Fruit fly (Drosophila melanogaster) whole organism, embryonic: ENCODE measurements around the gene axo.

Experiments
- Antp ChIP-seq: fragments of 200-800 bp; sonication (Bioruptor generic); optimal IDR thresholded peaks from 3 replicates; lab custom pipeline; 2016; ENCODE audit warnings: missing biosample characterization, missing genetic modification characterization
- B-H1 ChIP-seq: fragments of 200-800 bp; sonication (Bioruptor generic); IDR thresholded peaks from 3 replicates; pipeline ENCODE4 v1.3.6; 2022; ENCODE audit warnings: missing biosample characterization, missing genetic modification characterization
- Blimp-1 ChIP-seq: fragments of 200-800 bp; sonication (Bioruptor generic); optimal IDR thresholded peaks from 3 replicates; lab custom pipeline; 2018; ENCODE audit warnings: missing biosample characterization, missing genetic modification characterization, mild to moderate bottlenecking, moderate library complexity, missing genetic modification reagents
- CG10209 ChIP-seq: fragments of 200-800 bp; sonication (Bioruptor generic); optimal IDR thresholded peaks from 3 replicates; lab custom pipeline; 2017; ENCODE audit warnings: missing biosample characterization, mild to moderate bottlenecking, missing genetic modification characterization, missing genetic modification reagents
- CG10565 ChIP-seq: fragments of 200-800 bp; sonication (Bioruptor generic); optimal IDR thresholded peaks from 3 replicates; lab custom pipeline; 2016; ENCODE audit warnings: missing biosample characterization, mild to moderate bottlenecking, missing genetic modification characterization
- CG10959 ChIP-seq: fragments of 200-800 bp; sonication (Bioruptor generic); IDR thresholded peaks from 2 replicates; pipeline ENCODE4 v1.3.6; 2022; ENCODE audit warnings: missing biosample characterization, missing genetic modification characterization
- CG11560 ChIP-seq: fragments of 200-800 bp; sonication (Bioruptor generic); IDR thresholded peaks from 3 replicates; pipeline ENCODE4 v1.3.6; 2022; ENCODE audit warnings: missing biosample characterization, missing genetic modification characterization
- CG11695 ChIP-seq: fragments of 200-800 bp; sonication (Bioruptor generic); IDR thresholded peaks from 3 replicates; pipeline ENCODE4 v1.3.6; 2022; ENCODE audit warnings: missing biosample characterization, missing genetic modification characterization
- CG11696 ChIP-seq: fragments of 200-800 bp; sonication (Bioruptor generic); IDR thresholded peaks from 2 replicates; pipeline ENCODE4 v1.3.6; 2022; ENCODE audit warnings: missing biosample characterization, missing genetic modification characterization
- CG12299 ChIP-seq: fragments of 200-800 bp; sonication (Bioruptor generic); optimal IDR thresholded peaks from 2 replicates; lab custom pipeline; 2018; ENCODE audit warnings: missing biosample characterization, mild to moderate bottlenecking, missing genetic modification characterization
- CG14860 ChIP-seq: fragments of 200-800 bp; sonication (Bioruptor generic); IDR thresholded peaks from 3 replicates; pipeline ENCODE4 v1.3.6; 2022; ENCODE audit warnings: missing biosample characterization, missing genetic modification characterization; ENCODE audit not compliant: partially characterized antibody
- CG14965 ChIP-seq: fragments of 200-800 bp; sonication (Bioruptor generic); optimal IDR thresholded peaks from 2 replicates; lab custom pipeline; 2016; ENCODE audit warnings: missing biosample characterization, missing genetic modification characterization, borderline replicate concordance
- CG1602 ChIP-seq: fragments of 200-800 bp; sonication (Bioruptor generic); optimal IDR thresholded peaks from 3 replicates; lab custom pipeline; 2016; ENCODE audit warnings: missing biosample characterization, missing genetic modification characterization
- CG1603 ChIP-seq: fragments of 200-800 bp; sonication (Bioruptor generic); optimal IDR thresholded peaks from 2 replicates; lab custom pipeline; 2019; ENCODE audit warnings: missing biosample characterization, mild to moderate bottlenecking, missing genetic modification characterization, moderate library complexity
- CG17361 ChIP-seq: fragments of 200-800 bp; sonication (Bioruptor generic); IDR thresholded peaks from 3 replicates; pipeline ENCODE4 v1.3.6; 2022; ENCODE audit warnings: missing biosample characterization, missing genetic modification characterization
- CG17385 ChIP-seq: fragments of 200-800 bp; sonication (Bioruptor generic); optimal IDR thresholded peaks from 3 replicates; lab custom pipeline; 2018; ENCODE audit warnings: missing biosample characterization, mild to moderate bottlenecking, missing genetic modification characterization
- CG17612 ChIP-seq: fragments of 200-800 bp; sonication (Bioruptor generic); IDR thresholded peaks from 2 replicates; pipeline ENCODE4 v1.3.6; 2022; ENCODE audit warnings: missing biosample characterization, missing genetic modification characterization
- CG2875 ChIP-seq: fragments of 200-800 bp; sonication (Bioruptor generic); optimal IDR thresholded peaks from 2 replicates; lab custom pipeline; 2017; ENCODE audit warnings: missing biosample characterization, mild to moderate bottlenecking, missing genetic modification characterization, missing genetic modification reagents
- CG31224 ChIP-seq: fragments of 200-800 bp; sonication (Bioruptor generic); IDR thresholded peaks from 2 replicates; pipeline ENCODE4 v1.3.6; 2022; ENCODE audit warnings: missing biosample characterization, missing genetic modification characterization
- CG32772 ChIP-seq: fragments of 200-800 bp; sonication (Bioruptor generic); IDR thresholded peaks from 2 replicates; pipeline ENCODE4 v1.3.6; 2022; ENCODE audit warnings: missing biosample characterization, missing genetic modification characterization
- CG3407 ChIP-seq: fragments of 200-800 bp; sonication (Bioruptor generic); optimal IDR thresholded peaks from 2 replicates; lab custom pipeline; 2018; ENCODE audit warnings: missing biosample characterization, mild to moderate bottlenecking, missing genetic modification characterization
- CG42726 ChIP-seq: fragments of 200-800 bp; sonication (Bioruptor generic); IDR thresholded peaks from 2 replicates; pipeline ENCODE4 v1.3.6; 2022; ENCODE audit warnings: missing biosample characterization, missing genetic modification characterization; ENCODE audit not compliant: partially characterized antibody
- CG43689 ChIP-seq: fragments of 200-800 bp; sonication (Bioruptor generic); IDR thresholded peaks from 2 replicates; pipeline ENCODE4 v1.3.6; 2022; ENCODE audit warnings: missing biosample characterization, missing genetic modification characterization
- CG4820 ChIP-seq: fragments of 200-800 bp; sonication (Bioruptor generic); optimal IDR thresholded peaks from 3 replicates; lab custom pipeline; 2016; ENCODE audit warnings: missing biosample characterization, missing genetic modification characterization
- CG7963 ChIP-seq: fragments of 200-800 bp; sonication (Bioruptor generic); IDR thresholded peaks from 3 replicates; pipeline ENCODE4 v1.3.6; 2022; ENCODE audit warnings: missing biosample characterization, missing genetic modification characterization; ENCODE audit not compliant: partially characterized antibody
- CG8359 ChIP-seq: fragments of 200-800 bp; sonication (Bioruptor generic); optimal IDR thresholded peaks from 2 replicates; lab custom pipeline; 2017; ENCODE audit warnings: missing biosample characterization, mild to moderate bottlenecking, missing genetic modification characterization, borderline replicate concordance
- CG8765 ChIP-seq: fragments of 200-800 bp; sonication (Bioruptor generic); IDR thresholded peaks from 2 replicates; pipeline ENCODE4 v1.3.6; 2022; ENCODE audit warnings: missing biosample characterization, missing genetic modification characterization
- CG9609 ChIP-seq: fragments of 200-800 bp; sonication (Bioruptor generic); optimal IDR thresholded peaks from 3 replicates; lab custom pipeline; 2016; ENCODE audit warnings: missing biosample characterization, missing genetic modification characterization
- D ChIP-seq, 2 experiments: fragments of 200-800 bp in 1 of 2; fragments of >200 bp in 1 of 2; sonication (Bioruptor generic) in 1 of 2; optimal IDR thresholded peaks; 2 replicates in 1 of 2; 3 replicates in 1 of 2; lab custom pipeline; 2017; ENCODE audit warnings: mild to moderate bottlenecking in 1 of 2, missing biosample characterization in 1 of 2, missing genetic modification characterization in 1 of 2, missing genetic modification reagents in 1 of 2
- Dad ChIP-seq: fragments of 200-800 bp; sonication (Bioruptor generic); optimal IDR thresholded peaks from 3 replicates; lab custom pipeline; 2016; ENCODE audit warnings: missing biosample characterization, missing genetic modification characterization
- Dref ChIP-seq: fragments of 200-800 bp; sonication (Bioruptor generic); IDR thresholded peaks from 2 replicates; pipeline ENCODE4 v1.3.6; 2022; ENCODE audit warnings: missing biosample characterization, missing genetic modification characterization
- Fer1 ChIP-seq: fragments of 200-800 bp; sonication (Bioruptor generic); optimal IDR thresholded peaks from 2 replicates; lab custom pipeline; 2017; ENCODE audit warnings: missing biosample characterization, mild to moderate bottlenecking, missing genetic modification characterization
- Hr39 ChIP-seq: fragments of >200 bp; optimal IDR thresholded peaks from 2 replicates; lab custom pipeline; 2017
- Lpt ChIP-seq: fragments of >200 bp; optimal IDR thresholded peaks from 2 replicates; lab custom pipeline; 2018; ENCODE audit warnings: missing biosample characterization, missing genetic modification characterization
- Max ChIP-seq: fragments of 200-800 bp; sonication (Bioruptor generic); optimal IDR thresholded peaks from 2 replicates; lab custom pipeline; 2016; ENCODE audit warnings: missing biosample characterization, mild to moderate bottlenecking, missing genetic modification characterization
- Poxn ChIP-seq: fragments of 200-800 bp; sonication (Bioruptor generic); IDR thresholded peaks from 2 replicates; pipeline ENCODE4 v1.3.6; 2022; ENCODE audit warnings: missing biosample characterization, missing genetic modification characterization
- Six4 ChIP-seq: fragments of 200-800 bp; sonication (Bioruptor generic); optimal IDR thresholded peaks from 2 replicates; lab custom pipeline; 2016; ENCODE audit warnings: missing biosample characterization, missing genetic modification characterization
- Sox102F ChIP-seq: fragments of 200-800 bp; sonication (Bioruptor generic); optimal IDR thresholded peaks from 2 replicates; lab custom pipeline; 2018; ENCODE audit warnings: missing biosample characterization, mild to moderate bottlenecking, missing genetic modification characterization, moderate library complexity
- ara ChIP-seq: fragments of 200-800 bp; sonication (Bioruptor generic); IDR thresholded peaks from 2 replicates; pipeline ENCODE4 v1.3.6; 2022; ENCODE audit warnings: missing biosample characterization, missing genetic modification characterization
- cas ChIP-seq: fragments of 200-800 bp; sonication (Bioruptor generic); IDR thresholded peaks from 2 replicates; pipeline ENCODE4 v1.3.6; 2022; ENCODE audit warnings: missing biosample characterization, missing genetic modification characterization
- dmrt11E ChIP-seq: fragments of 200-800 bp; sonication (Bioruptor generic); optimal IDR thresholded peaks from 3 replicates; lab custom pipeline; 2018; ENCODE audit warnings: missing biosample characterization, mild to moderate bottlenecking, missing genetic modification characterization, moderate library complexity
- eyg ChIP-seq: fragments of 200-800 bp; sonication (Bioruptor generic); optimal IDR thresholded peaks from 3 replicates; lab custom pipeline; 2016; ENCODE audit warnings: missing biosample characterization, missing genetic modification characterization
- ham ChIP-seq: fragments of 200-800 bp; sonication (Bioruptor generic); IDR thresholded peaks from 2 replicates; pipeline ENCODE4 v1.3.6; 2022; ENCODE audit warnings: missing biosample characterization, missing genetic modification characterization
- knrl ChIP-seq: fragments of 200-800 bp; sonication (Bioruptor generic); IDR thresholded peaks from 3 replicates; pipeline ENCODE4 v1.3.6; 2022; ENCODE audit warnings: missing biosample characterization, missing genetic modification characterization; ENCODE audit not compliant: partially characterized antibody
- lab ChIP-seq: fragments of 200-800 bp; sonication (Bioruptor generic); optimal IDR thresholded peaks from 3 replicates; lab custom pipeline; 2017; ENCODE audit warnings: missing biosample characterization, missing genetic modification characterization, mild to moderate bottlenecking, moderate library complexity, missing genetic modification reagents
- nerfin-2 ChIP-seq: fragments of 200-800 bp; sonication (Bioruptor generic); IDR thresholded peaks from 2 replicates; pipeline ENCODE4 v1.3.6; 2022; ENCODE audit warnings: missing biosample characterization, missing genetic modification characterization; ENCODE audit not compliant: partially characterized antibody
- odd ChIP-seq: fragments of 200-800 bp; sonication (Bioruptor generic); optimal IDR thresholded peaks from 2 replicates; lab custom pipeline; 2017; ENCODE audit warnings: missing biosample characterization, mild to moderate bottlenecking, missing genetic modification characterization
- peb ChIP-seq: fragments of 200-800 bp; sonication (Bioruptor generic); IDR thresholded peaks from 2 replicates; pipeline ENCODE4 v1.3.6; 2022; ENCODE audit warnings: missing biosample characterization, missing genetic modification characterization
- pros ChIP-seq: fragments of 200-800 bp; sonication (Bioruptor generic); optimal IDR thresholded peaks from 3 replicates; lab custom pipeline; 2019; ENCODE audit warnings: missing biosample characterization, mild to moderate bottlenecking, missing genetic modification characterization, moderate library complexity
- slp2 ChIP-seq: fragments of 200-800 bp; sonication (Bioruptor generic); optimal IDR thresholded peaks from 2 replicates; lab custom pipeline; 2016; ENCODE audit warnings: missing biosample characterization, missing genetic modification characterization

axo gene

dm6 chr3L:4698032-4698431 lies 10.9 kb upstream of the axo start (continued):
- TF ChIP-seq CG9609 = peak; percentile 84
- no peak for TF ChIP-seq knrl (GFP tag; lab: Robert Waterston, UW)
- TF ChIP-seq ham = no peak
- TF ChIP-seq CG1603 = peak; percentile 87
- TF ChIP-seq CG11696 (GFP tag; lab: Robert Waterston, UW) = peak; percentile 74
- 0 out of 3 replicates have a peak, but pooled peaks have one; percentile 36 for TF ChIP-seq CG11560 (tag; lab: Robert Waterston, UW)
- TF ChIP-seq slp2 (GFP tag; lab: Kevin White, UChicago) = peak; percentile 78
- no peak for TF ChIP-seq CG14860
- TF ChIP-seq CG10959 (GFP tag; lab: Robert Waterston, UW) = peak; percentile 65; the same call in 1 of the 2 replicates
- TF ChIP-seq CG7963 (GFP tag; lab: Robert Waterston, UW) = no peak
- peak; percentile 89 for TF ChIP-seq Sox102F (GFP tag; lab: Kevin White, UChicago)
- TF ChIP-seq CG43689 (GFP tag; lab: Robert Waterston, UW) = peak; percentile 83
- no peak for TF ChIP-seq CG42726 (GFP tag; lab: Robert Waterston, UW)
- TF ChIP-seq Fer1 (GFP tag; lab: Kevin White, UChicago) = peak; percentile 82
- TF ChIP-seq CG2875 = peak; percentile 50
- TF ChIP-seq Hr39 (lab: Kevin White, UChicago) = no peak
- peak; percentile 73 for TF ChIP-seq Six4 (GFP tag; lab: Kevin White, UChicago)
- TF ChIP-seq dmrt11E (tag; lab: Kevin White, UChicago) = peak; percentile 65
- peak; percentile 38 for TF ChIP-seq CG10565 (GFP tag; lab: Kevin White, UChicago)
- TF ChIP-seq Blimp-1 (GFP tag; lab: Kevin White, UChicago) = peak; percentile 81
- TF ChIP-seq B-H1 (GFP tag; lab: Robert Waterston, UW) = peak; percentile 76
- TF ChIP-seq odd (GFP tag; lab: Kevin White, UChicago) = peak; percentile 79
- peak; percentile 61 for TF ChIP-seq CG8359 (GFP tag; lab: Kevin White, UChicago)
- TF ChIP-seq CG4820 (GFP tag; lab: Kevin White, UChicago) = peak; percentile 83
- peak; percentile 58; the same call in 1 of the 2 replicates for TF ChIP-seq cas (GFP tag; lab: Robert Waterston, UW)
- TF ChIP-seq CG17612 = peak; percentile 73
- TF ChIP-seq nerfin-2 (GFP tag; lab: Robert Waterston, UW) = no peak
- TF ChIP-seq CG3407 = peak; percentile 64
- peak; percentile 75 for TF ChIP-seq ara (GFP tag; lab: Robert Waterston, UW)
- no peak for TF ChIP-seq Poxn (GFP tag; lab: Robert Waterston, UW)
- peak; percentile 82 for TF ChIP-seq CG31224
- peak; percentile 83 for TF ChIP-seq CG32772 (GFP tag; lab: Robert Waterston, UW)
- peak; percentile 87 for TF ChIP-seq Dad (GFP tag; lab: Kevin White, UChicago)
- peak; percentile 67 for TF ChIP-seq Max
- peak; percentile 74 for TF ChIP-seq CG17361 (GFP tag; lab: Robert Waterston, UW)
- peak; percentile 65 for TF ChIP-seq eyg
- TF ChIP-seq CG12299 (tag; lab: Kevin White, UChicago) = peak; percentile 66
- peak; percentile 57; the same call in 1 of the 2 replicates for TF ChIP-seq peb (GFP tag; lab: Robert Waterston, UW)
- no peak for TF ChIP-seq pros (GFP tag; lab: Kevin White, UChicago)
- peak; percentile 75 for TF ChIP-seq CG1602 (GFP tag; lab: Kevin White, UChicago)
- peak; percentile 11 for TF ChIP-seq CG14965 (GFP tag; lab: Kevin White, UChicago)
- no peak for TF ChIP-seq Lpt
- peak; percentile 67 for TF ChIP-seq CG8765 (GFP tag; lab: Robert Waterston, UW)
- TF ChIP-seq lab = peak; percentile 89
- TF ChIP-seq CG11695 = peak; percentile 75
- TF ChIP-seq Antp (GFP tag; lab: Kevin White, UChicago) = peak; percentile 79
- TF ChIP-seq CG10209 (GFP tag; lab: Kevin White, UChicago) = peak; percentile 78
- no peak for TF ChIP-seq D (optimal IDR thresholded peaks at IDR 0.05; lab: Kevin White, UChicago)
- peak; percentile 69 for TF ChIP-seq D (GFP tag; optimal IDR thresholded peaks at IDR 0.05; lab: Kevin White, UChicago)
- 0 out of 2 replicates have a peak, but pooled peaks have one; percentile 19 for TF ChIP-seq Dref (GFP tag; lab: Robert Waterston, UW)
- TF ChIP-seq CG17385 = peak; percentile 82
